Worm (Caenorhabditis elegans): ENCODE results near the gene srh-109.

- TF ChIP-seq elt-3 (tag; optimal IDR thresholded peaks at IDR 0.05) = no peak
- no peak for TF ChIP-seq sup-37 (GFP tag; optimal IDR thresholded peaks at IDR 0.05)
- no peak for TF ChIP-seq lin-15B (tag; optimal IDR thresholded peaks at IDR 0.05)
- no peak for TF ChIP-seq xbp-1 (tag; optimal IDR thresholded peaks at IDR 0.05)
- TF ChIP-seq nhr-11 (tag; optimal IDR thresholded peaks at IDR 0.05) = no peak
- no peak for TF ChIP-seq efl-1 (optimal IDR thresholded peaks at IDR 0.05)
- peak in 1 of 2 experiments; percentile 68 for TF ChIP-seq efl-1 (GFP tag; optimal IDR thresholded peaks at IDR 0.05 in 1 of 2)
- no peak for TF ChIP-seq aly-2 (tag; optimal IDR thresholded peaks at IDR 0.05)
- TF ChIP-seq lin-13 (GFP tag; optimal IDR thresholded peaks at IDR 0.05) = no peak
- no peak for TF ChIP-seq unc-62 (GFP tag; optimal IDR thresholded peaks at IDR 0.05)
- no peak for TF ChIP-seq nhr-28 (tag; optimal IDR thresholded peaks at IDR 0.05)
- TF ChIP-seq pag-3 (tag; optimal IDR thresholded peaks at IDR 0.05; ENCODE audit: borderline replicate concordance, insufficient read depth) = no peak
- TF ChIP-seq nhr-76 (tag; optimal IDR thresholded peaks at IDR 0.05) = no peak
- no peak for TF ChIP-seq aha-1 (tag; optimal IDR thresholded peaks at IDR 0.05)
- TF ChIP-seq ama-1 (optimal IDR thresholded peaks at IDR 0.05) = no peak
These were observed 5.1 kb upstream of the srh-109 start, which contains the start of gene scl-25 for ce11 chrV:17225389-17225788.
